Worm (Caenorhabditis elegans) whole organism, dauer: ENCODE results near the gene ifet-1.

Experiments
- unc-62 ChIP-seq: sonication (generic microtip); optimal IDR thresholded peaks from 2 replicates; lab custom pipeline; 2017; ENCODE audit warnings: missing biosample characterization, missing genetic modification reagents, missing genetic modification characterization

ifet-1 gene

ce11 chrIII:4495685-4496084, 20.7 kb upstream of the ifet-1 start:
- TF ChIP-seq unc-62 (GFP tag; lab: Kevin White, UChicago) = no peak

DNA sequence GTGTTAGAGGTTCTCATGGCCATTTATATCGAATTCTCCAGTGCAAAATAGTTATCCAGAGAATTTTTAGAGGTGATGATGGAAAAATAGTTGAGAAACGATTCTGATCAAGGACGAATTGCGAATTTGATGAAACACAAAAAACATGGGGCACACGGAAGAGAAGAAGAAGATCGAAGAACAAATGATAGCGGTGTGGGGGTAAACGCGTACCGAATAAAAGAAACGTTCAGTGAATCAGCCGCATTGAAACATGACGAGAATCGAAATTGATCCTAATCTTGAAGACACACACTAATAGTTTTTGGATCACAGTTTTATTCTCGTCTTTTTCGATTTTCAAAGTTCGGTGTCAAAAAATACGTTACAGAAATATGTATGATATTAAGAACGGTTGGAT, 20.3 kb upstream of the ifet-1 start:
- TF ChIP-seq unc-62 (GFP tag; lab: Kevin White, UChicago) = no peak

DNA sequence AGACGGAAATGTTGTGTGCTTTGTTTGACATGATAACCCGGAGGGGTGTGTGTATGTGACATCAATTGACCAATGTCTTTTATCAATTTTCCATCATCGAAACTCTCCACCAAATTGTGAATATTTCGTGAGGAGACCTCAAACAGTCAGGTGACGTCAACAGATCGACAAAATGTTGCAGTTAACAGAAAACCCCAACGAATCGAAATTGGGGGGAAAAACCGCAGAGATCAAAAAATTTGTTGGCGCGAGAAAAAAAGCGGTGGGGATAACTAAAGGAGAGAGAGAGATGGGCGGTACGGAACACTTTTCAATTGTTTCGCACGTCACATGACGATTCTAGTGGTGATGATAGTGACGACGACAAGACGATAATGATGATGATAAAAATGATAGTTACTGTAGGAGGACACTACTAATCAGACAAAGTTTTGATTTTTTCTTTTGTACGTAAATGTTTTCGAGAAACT, 19.6 kb upstream of the ifet-1 start:
- no peak for TF ChIP-seq unc-62 (GFP tag; lab: Kevin White, UChicago)

ce11 chrIII:4493008-4493777, 18.2 kb upstream of the ifet-1 start:
- no peak for TF ChIP-seq unc-62 (GFP tag; lab: Kevin White, UChicago)

- TF ChIP-seq unc-62 (GFP tag; lab: Kevin White, UChicago) = no peak
These were observed 16.5 kb upstream of the ifet-1 start for ce11 chrIII:4491164-4492144.

- no peak for TF ChIP-seq unc-62 (GFP tag; lab: Kevin White, UChicago)
These were observed 14.0 kb upstream of the ifet-1 start, which contains the start of gene cpg-1 for ce11 chrIII:4488892-4489409. cpg-1 (plus strand) TSS chrIII:4489359.

DNA sequence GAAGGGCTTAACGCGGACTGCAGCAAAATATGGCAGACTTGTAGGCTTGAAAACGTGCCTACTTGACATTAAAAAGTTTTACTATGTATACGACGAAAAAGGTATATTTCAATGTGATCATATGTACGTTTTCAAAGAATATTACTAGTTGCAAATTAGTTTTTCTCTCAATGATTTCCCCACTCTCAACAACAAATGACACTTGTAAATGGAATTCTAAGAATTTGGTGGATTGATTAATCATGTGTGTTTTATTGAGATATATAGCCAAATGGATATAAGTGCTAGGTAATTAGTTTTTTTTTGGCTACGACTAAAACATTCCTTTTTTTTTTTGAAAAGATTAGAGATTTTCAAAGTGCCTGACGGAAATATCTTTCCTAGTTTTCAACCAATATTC, 12.3 kb upstream of the ifet-1 start:
- no peak for TF ChIP-seq unc-62 (GFP tag; lab: Kevin White, UChicago)

- TF ChIP-seq unc-62 (GFP tag; lab: Kevin White, UChicago) = no peak
These were observed 8.0 kb upstream of the ifet-1 start for ce11 chrIII:4482986-4483385.

DNA sequence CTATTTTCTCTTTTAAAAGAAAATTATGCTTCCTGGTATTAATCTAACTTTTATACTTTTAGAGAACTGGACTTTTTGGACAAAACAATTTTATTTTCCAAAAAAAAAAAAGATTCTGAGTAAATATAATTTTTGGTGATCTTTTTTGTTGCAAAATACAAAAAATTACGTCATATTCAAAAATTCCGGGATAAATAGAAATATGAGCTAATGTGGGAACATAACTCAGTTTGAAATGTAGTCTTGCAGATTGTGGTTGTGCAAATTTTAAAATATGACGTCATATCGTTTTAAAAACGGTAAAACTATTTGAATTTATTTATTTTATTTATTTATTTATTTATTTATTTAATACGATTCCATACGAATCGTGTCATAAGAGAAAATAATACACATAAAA, 6.8 kb upstream of the ifet-1 start:
- no peak for TF ChIP-seq unc-62 (GFP tag; lab: Kevin White, UChicago)

- no peak for TF ChIP-seq unc-62 (GFP tag; lab: Kevin White, UChicago)
These were observed 2.5 kb upstream of the ifet-1 start, which contains the start of gene ins-17 for ce11 chrIII:4477472-4477871. ins-17 (minus strand) TSS chrIII:4477572.

DNA sequence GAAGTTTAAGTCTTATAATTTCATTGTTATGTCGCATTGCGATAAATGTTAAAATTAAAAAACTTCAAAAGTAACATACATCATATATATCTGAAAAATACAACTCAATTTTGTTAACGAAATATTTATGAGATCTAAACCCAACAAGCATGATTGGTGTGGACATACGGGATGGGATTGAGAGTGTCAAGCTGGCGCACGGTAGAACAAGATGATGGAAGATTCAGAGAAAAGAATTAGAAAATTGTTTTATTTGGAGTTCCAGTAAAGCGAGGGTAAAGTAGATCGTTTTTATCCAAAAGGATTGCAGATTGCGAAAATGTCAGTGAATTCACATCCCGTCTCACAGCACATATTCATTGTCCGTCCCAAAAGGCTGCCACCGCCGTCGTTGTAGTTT, 1.9 kb upstream of the ifet-1 start:
- no peak for TF ChIP-seq unc-62 (GFP tag; lab: Kevin White, UChicago)

ce11 chrIII:4476313-4476712, 1.4 kb upstream of the ifet-1 start:
- no peak for TF ChIP-seq unc-62 (GFP tag; lab: Kevin White, UChicago)

DNA sequence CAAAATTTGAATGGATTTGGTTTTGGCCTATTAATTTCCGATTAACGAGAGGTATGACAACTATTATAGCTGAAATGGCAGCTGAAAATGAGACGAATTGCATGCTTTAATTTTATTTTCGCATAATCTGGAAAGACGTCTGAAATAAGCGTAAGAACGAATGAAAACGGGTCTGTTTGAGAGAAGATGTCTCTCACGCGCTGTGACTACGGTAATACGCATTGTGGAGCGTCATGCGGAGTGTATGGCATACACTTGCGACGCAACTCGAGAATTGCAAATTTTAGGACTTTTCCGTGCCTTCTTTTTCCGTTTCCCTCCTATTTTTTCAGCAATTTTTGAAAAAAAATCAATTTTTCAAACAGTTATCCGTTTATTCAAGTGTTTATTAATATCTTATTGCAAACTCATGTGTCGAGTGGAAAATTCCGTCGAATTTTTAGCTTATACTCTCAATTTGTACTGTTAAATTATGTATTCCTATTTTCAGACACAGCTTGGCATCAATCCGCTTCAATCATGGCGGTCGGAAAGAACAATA, 548 bp upstream of the ifet-1 start, which contains the start of gene rps-1:
Gene rps-1, plus strand, starts transcription at position 491 of the 541 bp plus-strand sequence.
- TF ChIP-seq unc-62 (GFP tag; lab: Kevin White, UChicago) = no peak

DNA sequence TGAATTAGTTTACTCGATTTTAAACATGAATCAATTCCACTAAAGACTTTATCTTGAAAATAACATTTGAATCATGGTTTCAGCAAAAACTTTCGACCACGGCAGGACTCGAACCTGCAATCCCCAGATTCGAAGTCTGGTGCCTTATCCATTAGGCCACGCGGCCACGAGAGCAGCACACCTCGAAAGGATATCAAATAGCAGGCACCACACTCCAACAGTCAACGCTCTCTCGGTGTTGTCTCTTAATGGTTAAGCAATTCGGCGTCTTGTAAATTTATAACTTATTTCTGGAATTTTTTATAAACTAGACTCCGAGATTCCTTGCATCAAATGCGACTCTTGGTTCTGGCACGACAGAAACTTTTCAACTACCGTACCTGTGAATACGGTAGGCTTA, 4.2 kb downstream of the ifet-1 start:
- TF ChIP-seq unc-62 (GFP tag; lab: Kevin White, UChicago) = no peak

- TF ChIP-seq unc-62 (GFP tag; lab: Kevin White, UChicago) = no peak
These were observed 6.1 kb downstream of the ifet-1 start, which contains the start of gene mstr-2 for ce11 chrIII:4468812-4469211. mstr-2 (plus strand) TSS chrIII:4469112.
